Worm (Caenorhabditis elegans): Measurements from ENCODE around the gene pmk-1.
"Not testable (repeated sequence)": the region's sequence is repeated elsewhere in the genome, so short reads cannot be mapped to it uniquely, and the experiment has no call there.

pmk-1 gene

ce11 chrIV:8115462-8115861 lies 33.1 kb upstream of the pmk-1 start, which contains the start of gene irld-8:
Gene irld-8 (plus strand): TSS chrIV:8115762.
- TF ChIP-seq hlh-13 (GFP tag; optimal IDR thresholded peaks at IDR 0.05) (no peak), zip-5 (tag; optimal IDR thresholded peaks at IDR 0.05) (no peak), fkh-6 (tag; optimal IDR thresholded peaks at IDR 0.05) (no peak), pag-3 (tag; optimal IDR thresholded peaks at IDR 0.05; ENCODE audit: borderline replicate concordance) (no peak), pat-9 (tag; optimal IDR thresholded peaks at IDR 0.05) (no peak), pros-1 (tag; optimal IDR thresholded peaks at IDR 0.05) (no peak), ceh-2 (tag; optimal IDR thresholded peaks at IDR 0.05) (no peak), ttx-3 (tag; optimal IDR thresholded peaks at IDR 0.05) (no peak), unc-3 (GFP tag; conservative IDR thresholded peaks at IDR 0.05) (no peak), unc-3 (tag; optimal IDR thresholded peaks at IDR 0.05) (no peak)

ce11 chrIV:8118790-8119189 lies 29.8 kb upstream of the pmk-1 start, which contains the start of gene F42G8.8:
Gene F42G8.8 (plus strand): TSS chrIV:8119090.
- TF ChIP-seq eyg-1 (tag; optimal IDR thresholded peaks at IDR 0.05) (no peak), ceh-31 (tag; optimal IDR thresholded peaks at IDR 0.05) (no peak), ceh-24 (tag; optimal IDR thresholded peaks at IDR 0.05) (no peak), ceh-19 (GFP tag; optimal IDR thresholded peaks at IDR 0.05) (no peak)

- TF ChIP-seq ceh-19 (GFP tag; optimal IDR thresholded peaks at IDR 0.05); ceh-22 (tag; optimal IDR thresholded peaks at IDR 0.05); ceh-2 (tag; optimal IDR thresholded peaks at IDR 0.05): not testable (repeated sequence)
Observed at ce11 chrIV:8122349-8122748, 26.2 kb upstream of the pmk-1 start, which contains the start of gene erp-44.3. Gene erp-44.3 (plus strand): TSS chrIV:8122649.

- no peak for TF ChIP-seq ceh-19 (GFP tag; optimal IDR thresholded peaks at IDR 0.05)
- no peak for TF ChIP-seq ama-1 (optimal IDR thresholded peaks at IDR 0.05)
- TF ChIP-seq sdc-2 (tag; optimal IDR thresholded peaks at IDR 0.05) = no peak
- no peak for TF ChIP-seq madf-2 (tag; optimal IDR thresholded peaks at IDR 0.05)
- no peak for TF ChIP-seq Y22D7AL.16 (tag; optimal IDR thresholded peaks at IDR 0.05)
- no peak for TF ChIP-seq zip-5 (tag; optimal IDR thresholded peaks at IDR 0.05)
Observed at ce11 chrIV:8126902-8127301, 21.7 kb upstream of the pmk-1 start, which contains the start of gene ceph-41. Gene ceph-41 (plus strand): TSS chrIV:8127202.

- no peak for TF ChIP-seq ztf-16 (tag; optimal IDR thresholded peaks at IDR 0.05)
- TF ChIP-seq ceh-19 (GFP tag; optimal IDR thresholded peaks at IDR 0.05) = no peak
- TF ChIP-seq ceh-24 (tag; optimal IDR thresholded peaks at IDR 0.05) = no peak
- no peak for TF ChIP-seq pag-3 (tag; optimal IDR thresholded peaks at IDR 0.05; ENCODE audit: borderline replicate concordance)
Observed at ce11 chrIV:8127430-8127829, 21.2 kb upstream of the pmk-1 start.

ce11 chrIV:8130131-8130611 lies 18.4 kb upstream of the pmk-1 start, which contains the start of the genes ndub-11 and moc-3:
Gene ndub-11 (minus strand): TSS chrIV:8130231.
Gene moc-3 (plus strand): TSS chrIV:8130561.
- TF ChIP-seq ceh-48 (tag; optimal IDR thresholded peaks at IDR 0.05) (no peak), ttx-3 (tag; optimal IDR thresholded peaks at IDR 0.05) (no peak), odd-2 (tag; optimal IDR thresholded peaks at IDR 0.05) (no peak), pha-2 (tag; optimal IDR thresholded peaks at IDR 0.05) (no peak), eyg-1 (tag; optimal IDR thresholded peaks at IDR 0.05) (no peak), elt-4 (tag; optimal IDR thresholded peaks at IDR 0.05) (no peak), madf-2 (tag; optimal IDR thresholded peaks at IDR 0.05) (no peak), ceh-18 (tag; optimal IDR thresholded peaks at IDR 0.05) (no peak), ceh-31 (tag; optimal IDR thresholded peaks at IDR 0.05) (no peak), sox-4 (tag; optimal IDR thresholded peaks at IDR 0.05) (no peak), hlh-8 (tag; optimal IDR thresholded peaks at IDR 0.05) (no peak)

- peak; percentile 58 for TF ChIP-seq elt-2 (tag; optimal IDR thresholded peaks at IDR 0.05)
- peak; percentile 74 for TF ChIP-seq pax-1 (tag; optimal IDR thresholded peaks at IDR 0.05)
- TF ChIP-seq T23F11.4 (GFP tag; optimal IDR thresholded peaks at IDR 0.05) = no peak
- no peak for TF ChIP-seq ttx-3 (tag; optimal IDR thresholded peaks at IDR 0.05)
- peak; percentile 31 for TF ChIP-seq dve-1 (tag; optimal IDR thresholded peaks at IDR 0.05)
- TF ChIP-seq hlh-6 (tag; optimal IDR thresholded peaks at IDR 0.05) = no peak
- no peak for TF ChIP-seq syd-9 (tag; optimal IDR thresholded peaks at IDR 0.05)
- no peak for TF ChIP-seq ama-1 (optimal IDR thresholded peaks at IDR 0.05)
Observed at ce11 chrIV:8133536-8133935, 15.1 kb upstream of the pmk-1 start, which contains the start of gene sph-1. Gene sph-1 (minus strand): TSS chrIV:8133558.
